Fruit fly (Drosophila melanogaster) whole organism, adult: ENCODE measurements around the gene BI-1.

Experiments
- CG14711 ChIP-seq: fragments of 200-800 bp; sonication (Bioruptor generic); optimal IDR thresholded peaks from 2 replicates; lab custom pipeline; 2018; ENCODE audit warnings: missing biosample characterization, mild to moderate bottlenecking, missing genetic modification characterization, moderate library complexity
- Mnt ChIP-seq: fragments of 200-800 bp; sonication (Bioruptor generic); optimal IDR thresholded peaks from 2 replicates; lab custom pipeline; 2016; ENCODE audit warnings: missing biosample characterization, mild to moderate bottlenecking, missing genetic modification characterization
- bab1 ChIP-seq: fragments of 200-800 bp; sonication (Bioruptor generic); optimal IDR thresholded peaks from 3 replicates; lab custom pipeline; 2019; ENCODE audit warnings: missing biosample characterization, mild to moderate bottlenecking, missing genetic modification characterization, moderate library complexity

DNA sequence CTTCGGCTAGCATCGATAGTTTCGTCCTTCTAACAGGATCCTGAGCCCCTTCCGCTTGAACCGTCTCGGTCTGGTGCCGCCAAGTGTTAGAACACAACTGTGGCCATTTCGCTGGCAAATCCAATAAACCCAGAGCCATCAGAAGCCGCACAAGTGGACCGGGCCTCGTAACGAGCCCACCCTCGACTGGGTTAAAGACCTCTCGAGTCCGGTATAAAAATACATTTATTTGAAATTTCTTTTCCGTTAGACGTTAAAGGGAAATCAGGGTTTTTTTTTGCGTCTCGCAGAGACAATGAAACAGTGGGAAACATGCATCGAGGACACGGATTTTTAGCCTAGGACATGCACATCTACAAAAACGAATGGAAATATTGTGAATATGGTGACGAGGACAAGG lies 47.5 kb upstream of the BI-1 start, which contains the start of gene Culd:
- TF ChIP-seq bab1 (GFP tag; lab: Kevin White, UChicago) (no peak), CG14711 (tag; lab: Kevin White, UChicago) (no peak), Mnt (GFP tag; lab: Kevin White, UChicago) (no peak)
